Worm (Caenorhabditis elegans): ENCODE data around the gene stip-1.

The stip-1 gene

DNA sequence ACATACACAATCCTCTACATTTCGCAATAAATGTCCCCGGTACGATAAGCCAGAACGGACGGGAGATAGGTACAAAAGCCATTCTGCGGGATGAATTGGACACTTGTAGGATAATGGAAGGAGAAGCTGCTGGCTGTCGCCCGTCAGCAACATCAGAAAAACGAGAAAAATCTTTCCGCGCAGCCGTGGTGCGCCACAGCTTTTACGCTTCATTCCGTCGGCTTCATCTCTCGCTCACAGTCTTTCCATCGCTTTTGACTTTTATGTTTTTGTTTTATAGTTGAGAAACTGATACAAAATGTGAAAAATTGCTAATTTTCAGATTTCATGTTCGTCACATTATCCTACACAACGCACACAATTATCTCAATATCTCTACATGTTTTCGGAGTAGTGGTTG is 3.7 kb downstream of the stip-1 start, which contains the start of gene C07E3.10:
C07E3.10 (plus strand) TSS at position 301 of the 400 bp plus-strand sequence.
- no peak for TF ChIP-seq ZK546.5 (tag; optimal IDR thresholded peaks at IDR 0.05)
- TF ChIP-seq R02D3.7 (tag; optimal IDR thresholded peaks at IDR 0.05), result no peak
- TF ChIP-seq pqm-1 (tag; optimal IDR thresholded peaks at IDR 0.05), result no peak

DNA sequence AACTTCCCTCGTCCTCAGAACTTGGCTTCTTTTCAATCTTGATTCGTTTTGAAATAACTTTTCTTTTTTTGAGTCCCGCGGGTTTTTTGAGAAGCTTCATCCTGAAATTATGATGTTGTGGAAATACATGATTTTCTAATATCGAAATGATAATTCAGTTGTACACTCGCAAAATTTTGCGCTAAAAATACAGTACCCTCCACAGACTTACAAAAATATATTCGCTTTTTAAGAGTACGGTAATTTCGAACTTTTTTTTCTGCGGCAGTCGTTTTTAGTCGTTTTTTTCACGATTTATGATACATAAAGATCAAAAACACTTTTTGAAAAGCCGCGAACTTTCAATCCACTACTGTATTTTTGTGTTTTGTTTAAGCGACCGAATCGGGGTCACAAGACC is 4.8 kb downstream of the stip-1 start, which contains the start of gene pro-2:
pro-2 (minus strand) TSS at position 101 of the 400 bp plus-strand sequence.
- TF ChIP-seq egl-5 (tag; optimal IDR thresholded peaks at IDR 0.05), result no peak
- no peak for TF ChIP-seq nhr-11 (tag; optimal IDR thresholded peaks at IDR 0.05)
- no peak for TF ChIP-seq ztf-11 (tag; optimal IDR thresholded peaks at IDR 0.05)
- TF ChIP-seq mdl-1 (tag; optimal IDR thresholded peaks at IDR 0.05), result no peak
- no peak for TF ChIP-seq mml-1 (tag; optimal IDR thresholded peaks at IDR 0.05)
- TF ChIP-seq tbx-2 (tag; optimal IDR thresholded peaks at IDR 0.05), result no peak

DNA sequence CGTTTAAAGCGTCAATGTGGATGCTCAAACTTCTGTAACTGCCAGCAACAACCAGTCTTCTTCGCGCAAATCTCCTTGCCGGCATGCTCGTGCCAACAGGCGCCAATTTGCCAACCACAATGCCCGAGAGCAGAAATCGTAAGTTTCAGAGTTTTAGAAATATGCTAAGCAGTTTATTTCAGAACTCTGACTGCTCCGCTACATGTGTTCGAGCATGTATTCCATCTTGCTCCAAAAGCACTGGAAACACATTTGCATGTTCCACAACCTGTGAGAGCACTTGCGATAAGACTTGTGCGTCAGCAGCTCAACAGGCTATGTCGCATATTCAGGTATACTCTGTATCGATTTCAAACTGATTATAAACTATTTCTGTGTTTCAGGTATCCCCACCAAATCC is 20.1 kb downstream of the stip-1 start:
- TF ChIP-seq nhr-43 (tag; optimal IDR thresholded peaks at IDR 0.05; ENCODE audit: poor library complexity, severe bottlenecking) (no peak), pqm-1 (tag; optimal IDR thresholded peaks at IDR 0.05) (no peak), tbx-2 (tag; optimal IDR thresholded peaks at IDR 0.05) (no peak), fkh-10 (GFP tag; optimal IDR thresholded peaks at IDR 0.05) (no peak), ama-1 (optimal IDR thresholded peaks at IDR 0.05) (no peak), elt-3 (tag; optimal IDR thresholded peaks at IDR 0.05) (no peak), zag-1 (tag; optimal IDR thresholded peaks at IDR 0.05) (no peak), fkh-2 (tag; optimal IDR thresholded peaks at IDR 0.05) (no peak)

DNA sequence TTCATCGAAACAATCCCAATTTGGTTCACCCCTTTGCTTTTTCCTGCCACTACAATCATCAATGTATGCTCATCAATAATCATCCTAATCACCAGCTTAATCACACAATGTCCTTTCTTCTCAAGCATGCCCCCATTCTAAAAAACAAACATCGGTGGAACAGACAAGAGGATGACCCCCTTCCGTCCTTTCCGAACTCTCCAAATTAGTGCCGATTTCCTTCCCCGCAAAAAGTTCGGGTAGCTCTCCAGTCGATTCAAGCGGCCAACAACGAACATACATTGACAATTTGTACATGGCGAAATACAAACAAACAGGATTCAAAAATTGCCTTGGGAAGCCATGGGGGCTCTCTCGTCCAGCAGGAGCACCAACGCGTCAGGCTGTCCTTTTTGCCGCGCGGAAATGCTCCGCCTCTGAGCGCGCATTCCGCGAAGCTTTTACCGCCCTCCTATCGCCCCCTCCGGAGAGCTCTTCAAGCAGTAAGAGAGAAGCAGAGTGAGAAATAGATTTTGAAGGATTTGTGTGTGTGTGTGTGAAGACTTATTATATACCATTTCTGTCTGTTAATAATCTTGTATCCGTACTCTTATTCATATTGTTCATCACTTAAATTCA is 24.1 kb downstream of the stip-1 start, which contains the start of gene appg-1:
appg-1 (plus strand) TSS at position 427 of the 618 bp plus-strand sequence.
- TF ChIP-seq egl-27 (tag; optimal IDR thresholded peaks at IDR 0.05) (no peak), aly-2 (tag; optimal IDR thresholded peaks at IDR 0.05) (no peak), lsy-12 (tag; optimal IDR thresholded peaks at IDR 0.05) (no peak), unc-39 (tag; optimal IDR thresholded peaks at IDR 0.05) (no peak), lin-39 (tag; optimal IDR thresholded peaks at IDR 0.05) (no peak), ama-1 (optimal IDR thresholded peaks at IDR 0.05) (no peak), ztf-4 (tag; optimal IDR thresholded peaks at IDR 0.05) (no peak), ceh-82 (tag; optimal IDR thresholded peaks at IDR 0.05) (no peak), nhr-12 (tag; optimal IDR thresholded peaks at IDR 0.05) (no peak), daf-12 (tag; optimal IDR thresholded peaks at IDR 0.05) (no peak), fkh-2 (tag; optimal IDR thresholded peaks at IDR 0.05) (no peak), mml-1 (tag; optimal IDR thresholded peaks at IDR 0.05) (no peak), pha-4 (tag; optimal IDR thresholded peaks at IDR 0.05) (no peak), fos-1 (tag; optimal IDR thresholded peaks at IDR 0.05) (no peak), R02D3.7 (tag; optimal IDR thresholded peaks at IDR 0.05) (no peak), eor-1 (tag; optimal IDR thresholded peaks at IDR 0.05) (no peak)

DNA sequence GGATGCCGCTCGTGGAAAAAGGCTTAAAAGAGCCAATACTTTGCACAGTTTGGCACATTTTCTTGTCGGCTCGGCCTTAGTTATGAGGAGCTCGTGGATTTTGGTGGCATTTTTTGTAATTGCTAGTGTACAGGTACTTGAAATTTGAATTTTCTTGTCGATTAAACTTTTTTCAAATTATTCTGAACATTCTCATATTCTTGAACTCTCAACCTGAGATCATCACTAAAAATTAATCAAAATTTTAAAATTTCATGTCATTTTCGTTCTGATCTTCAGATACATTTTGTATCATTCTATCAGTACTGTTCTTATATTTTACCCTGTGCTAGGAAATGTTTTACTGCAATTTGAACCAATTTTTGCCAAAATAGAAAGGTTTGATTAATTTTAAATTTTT is 28.4 kb downstream of the stip-1 start, which contains the start of gene idpp-4:
idpp-4 (plus strand) TSS at position 51 of the 400 bp plus-strand sequence.
- TF ChIP-seq ceh-9 (tag; optimal IDR thresholded peaks at IDR 0.05) (no peak), ama-1 (optimal IDR thresholded peaks at IDR 0.05) (no peak), unc-39 (tag; optimal IDR thresholded peaks at IDR 0.05) (no peak), mml-1 (tag; optimal IDR thresholded peaks at IDR 0.05) (no peak), elt-2 (tag; optimal IDR thresholded peaks at IDR 0.05) (no peak), nhr-76 (tag; optimal IDR thresholded peaks at IDR 0.05) (no peak), hmg-11 (tag; optimal IDR thresholded peaks at IDR 0.05) (no peak), lin-15B (tag; optimal IDR thresholded peaks at IDR 0.05) (no peak), ceh-82 (tag; optimal IDR thresholded peaks at IDR 0.05) (no peak), nhr-67 (tag; optimal IDR thresholded peaks at IDR 0.05) (no peak), pqm-1 (tag; optimal IDR thresholded peaks at IDR 0.05) (no peak), nhr-77 (tag; optimal IDR thresholded peaks at IDR 0.05) (no peak), unc-62 (GFP tag; optimal IDR thresholded peaks at IDR 0.05) (no peak), ceh-16 (tag; optimal IDR thresholded peaks at IDR 0.05) (no peak), elt-3 (tag; optimal IDR thresholded peaks at IDR 0.05) (no peak), aly-2 (tag; optimal IDR thresholded peaks at IDR 0.05) (no peak), nhr-28 (tag; optimal IDR thresholded peaks at IDR 0.05) (no peak), R02D3.7 (tag; optimal IDR thresholded peaks at IDR 0.05) (no peak), lin-39 (tag; optimal IDR thresholded peaks at IDR 0.05) (no peak)

Data from whole organism, L3 larva.